Fruit fly (Drosophila melanogaster) whole organism, prepupa: ENCODE measurements around the gene CG4080.

Experiments used
- CG10631 ChIP-seq: fragments of 200-800 bp; sonication (Bioruptor generic); optimal IDR thresholded peaks from 2 replicates; lab custom pipeline; 2016; ENCODE audit warnings: missing biosample characterization, missing genetic modification characterization
- CG10669 ChIP-seq: fragments of 200-800 bp; sonication (Bioruptor generic); optimal IDR thresholded peaks from 3 replicates; lab custom pipeline; 2018; ENCODE audit warnings: missing biosample characterization, mild to moderate bottlenecking, missing genetic modification characterization, moderate library complexity
- CG11762 ChIP-seq: fragments of 200-800 bp; sonication (Bioruptor generic); optimal IDR thresholded peaks from 3 replicates; lab custom pipeline; 2016; ENCODE audit warnings: missing biosample characterization, missing genetic modification characterization; ENCODE audit not compliant: insufficient read depth
- CG15336 ChIP-seq: fragments of 200-800 bp; sonication (Bioruptor generic); IDR thresholded peaks from 2 replicates; pipeline ENCODE4 v1.3.6; 2022; ENCODE audit warnings: missing biosample characterization, missing genetic modification characterization
- CG1621 ChIP-seq: fragments of 200-800 bp; sonication (Bioruptor generic); optimal IDR thresholded peaks from 3 replicates; lab custom pipeline; 2018; ENCODE audit warnings: missing biosample characterization, mild to moderate bottlenecking, missing genetic modification characterization
- CG16779 ChIP-seq: fragments of 200-800 bp; sonication (Bioruptor generic); optimal IDR thresholded peaks from 3 replicates; lab custom pipeline; 2017; ENCODE audit warnings: missing biosample characterization, mild to moderate bottlenecking, missing genetic modification characterization
- CG3032 ChIP-seq: fragments of 200-800 bp; optimal IDR thresholded peaks from 2 replicates; lab custom pipeline; 2019; ENCODE audit warnings: missing biosample characterization, mild to moderate bottlenecking, missing genetic modification characterization, moderate library complexity
- CG34406 ChIP-seq: fragments of 200-800 bp; sonication (Bioruptor generic); optimal IDR thresholded peaks from 3 replicates; lab custom pipeline; 2016; ENCODE audit warnings: missing biosample characterization, missing genetic modification characterization
- CG4318 ChIP-seq: fragments of 200-800 bp; sonication (Bioruptor generic); optimal IDR thresholded peaks from 3 replicates; lab custom pipeline; 2017; ENCODE audit warnings: missing biosample characterization, mild to moderate bottlenecking, missing genetic modification characterization
- CG6163 ChIP-seq: fragments of 200-800 bp; sonication (Bioruptor generic); IDR thresholded peaks from 3 replicates; pipeline ENCODE4 v1.3.6; 2022; ENCODE audit warnings: missing biosample characterization, missing genetic modification characterization
- CG6276 ChIP-seq: fragments of 200-800 bp; sonication (Bioruptor generic); optimal IDR thresholded peaks from 2 replicates; lab custom pipeline; 2017; ENCODE audit warnings: missing biosample characterization, mild to moderate bottlenecking, missing genetic modification characterization
- CG6808 ChIP-seq: fragments of 200-800 bp; sonication (Bioruptor generic); optimal IDR thresholded peaks from 3 replicates; lab custom pipeline; 2017; ENCODE audit warnings: missing biosample characterization, missing genetic modification characterization, mild to moderate bottlenecking, moderate library complexity, missing genetic modification reagents
- CG6854 ChIP-seq: fragments of 200-800 bp; sonication (Bioruptor generic); optimal IDR thresholded peaks from 2 replicates; lab custom pipeline; 2017; ENCODE audit warnings: missing biosample characterization, mild to moderate bottlenecking, missing genetic modification characterization
- CG7368 ChIP-seq: fragments of 200-800 bp; sonication (Bioruptor generic); optimal IDR thresholded peaks from 3 replicates; lab custom pipeline; 2016; ENCODE audit warnings: missing biosample characterization, missing genetic modification characterization
- CG8119 ChIP-seq: fragments of 200-800 bp; sonication (Bioruptor generic); IDR thresholded peaks from 3 replicates; pipeline ENCODE4 v1.3.6; 2022; ENCODE audit warnings: missing biosample characterization, missing genetic modification characterization
- CG8319 ChIP-seq: fragments of 200-800 bp; sonication (Bioruptor generic); optimal IDR thresholded peaks from 3 replicates; lab custom pipeline; 2016; ENCODE audit warnings: missing biosample characterization, missing genetic modification characterization
- CG9139 ChIP-seq: fragments of 200-800 bp; sonication (Bioruptor generic); optimal IDR thresholded peaks from 3 replicates; lab custom pipeline; 2017; ENCODE audit warnings: missing biosample characterization, mild to moderate bottlenecking, missing genetic modification characterization
- Eip78C ChIP-seq: fragments of 200-800 bp; sonication (Bioruptor generic); peaks from one replicate; lab custom pipeline; 2016; ENCODE audit warnings: missing biosample characterization, missing genetic modification characterization
- Eip93F ChIP-seq: fragments of 200-800 bp; sonication (Bioruptor generic); optimal IDR thresholded peaks from 2 replicates; lab custom pipeline; 2016; ENCODE audit warnings: missing biosample characterization, mild to moderate bottlenecking, missing genetic modification characterization
- Ets21C ChIP-seq: fragments of 200-800 bp; sonication (Bioruptor generic); optimal IDR thresholded peaks from 3 replicates; lab custom pipeline; 2016; ENCODE audit warnings: missing biosample characterization, missing genetic modification characterization
- Gug ChIP-seq: fragments of 200-800 bp; sonication (Bioruptor generic); IDR thresholded peaks from 2 replicates; pipeline ENCODE4 v1.3.6; 2022; ENCODE audit warnings: missing biosample characterization, missing genetic modification characterization
- Hr39 ChIP-seq: fragments of 200-800 bp; sonication (Bioruptor generic); optimal IDR thresholded peaks from 2 replicates; lab custom pipeline; 2016; ENCODE audit warnings: missing biosample characterization, missing genetic modification characterization
- Met ChIP-seq: fragments of 200-800 bp; sonication (Bioruptor generic); optimal IDR thresholded peaks from 3 replicates; lab custom pipeline; 2016; ENCODE audit warnings: missing biosample characterization, missing genetic modification characterization
- OdsH ChIP-seq: fragments of 200-800 bp; sonication (Bioruptor generic); optimal IDR thresholded peaks from 3 replicates; lab custom pipeline; 2016; ENCODE audit warnings: missing biosample characterization, missing genetic modification characterization
- Sox102F ChIP-seq: fragments of 200-800 bp; sonication (Bioruptor generic); optimal IDR thresholded peaks from 2 replicates; lab custom pipeline; 2016; ENCODE audit warnings: missing biosample characterization, mild to moderate bottlenecking, missing genetic modification characterization
- Sox14 ChIP-seq: fragments of 200-800 bp; sonication (Bioruptor generic); optimal IDR thresholded peaks from 3 replicates; lab custom pipeline; 2016; ENCODE audit warnings: missing biosample characterization, missing genetic modification characterization
- Sox15 ChIP-seq: fragments of 200-800 bp; sonication (Bioruptor generic); optimal IDR thresholded peaks from 3 replicates; lab custom pipeline; 2016; ENCODE audit warnings: missing biosample characterization, missing genetic modification characterization
- achi ChIP-seq: fragments of 200-800 bp; sonication (Bioruptor generic); optimal IDR thresholded peaks from 3 replicates; lab custom pipeline; 2016; ENCODE audit warnings: missing biosample characterization, missing genetic modification characterization
- acj6 ChIP-seq: fragments of 200-800 bp; sonication (Bioruptor generic); optimal IDR thresholded peaks from 3 replicates; lab custom pipeline; 2016; ENCODE audit warnings: missing biosample characterization, missing genetic modification characterization
- dac ChIP-seq: fragments of 200-800 bp; sonication (Bioruptor generic); optimal IDR thresholded peaks from 2 replicates; lab custom pipeline; 2017; ENCODE audit warnings: missing biosample characterization, mild to moderate bottlenecking, missing genetic modification characterization
- dsx ChIP-seq: fragments of 200-800 bp; optimal IDR thresholded peaks from 3 replicates; lab custom pipeline; 2019; ENCODE audit warnings: missing biosample characterization, mild to moderate bottlenecking, missing genetic modification characterization, moderate library complexity; ENCODE audit not compliant: poor library complexity, severe bottlenecking
- esn ChIP-seq: fragments of 200-800 bp; sonication (Bioruptor generic); optimal IDR thresholded peaks from 2 replicates; lab custom pipeline; 2016; ENCODE audit warnings: missing biosample characterization, mild to moderate bottlenecking, missing genetic modification characterization, moderate library complexity
- fd59A ChIP-seq: fragments of 200-800 bp; sonication (Bioruptor generic); optimal IDR thresholded peaks from 2 replicates; lab custom pipeline; 2017; ENCODE audit warnings: missing biosample characterization, mild to moderate bottlenecking, missing genetic modification characterization, missing genetic modification reagents
- fd85E ChIP-seq: fragments of 200-800 bp; sonication (Bioruptor generic); optimal IDR thresholded peaks from 3 replicates; lab custom pipeline; 2016; ENCODE audit warnings: missing biosample characterization, missing genetic modification characterization
- fkh ChIP-seq: fragments of 200-800 bp; sonication (Bioruptor generic); optimal IDR thresholded peaks from 3 replicates; lab custom pipeline; 2017; ENCODE audit warnings: missing biosample characterization, mild to moderate bottlenecking, missing genetic modification characterization, moderate library complexity
- lz ChIP-seq: fragments of 200-800 bp; sonication (Bioruptor generic); optimal IDR thresholded peaks from 3 replicates; lab custom pipeline; 2016; ENCODE audit warnings: missing biosample characterization, missing genetic modification characterization
- salr ChIP-seq, 2 experiments: fragments of 200-800 bp; sonication (Bioruptor generic); optimal IDR thresholded peaks; 3 replicates each; lab custom pipeline; 2016 to 2018; ENCODE audit warnings: missing biosample characterization in 2 of 2, missing genetic modification characterization in 2 of 2, mild to moderate bottlenecking in 1 of 2
- spab ChIP-seq: fragments of 200-800 bp; sonication (Bioruptor generic); optimal IDR thresholded peaks from 2 replicates; lab custom pipeline; 2017; ENCODE audit warnings: missing biosample characterization, mild to moderate bottlenecking, missing genetic modification characterization, missing genetic modification reagents
- ss ChIP-seq, 2 experiments: fragments of 200-800 bp; sonication (Bioruptor generic); optimal IDR thresholded peaks; 2 replicates in 1 of 2; 3 replicates in 1 of 2; lab custom pipeline; 2017 to 2018; ENCODE audit warnings: mild to moderate bottlenecking in 2 of 2, missing biosample characterization in 2 of 2, missing genetic modification characterization in 2 of 2, moderate library complexity in 1 of 2
- svp ChIP-seq: fragments of 200-800 bp; sonication (Bioruptor generic); peaks from one replicate; lab custom pipeline; 2016; ENCODE audit warnings: missing biosample characterization, missing genetic modification characterization
- topi ChIP-seq: fragments of 200-800 bp; sonication (Bioruptor generic); optimal IDR thresholded peaks from 3 replicates; lab custom pipeline; 2016; ENCODE audit warnings: missing biosample characterization, missing genetic modification characterization
- vri ChIP-seq: fragments of 200-800 bp; sonication (Bioruptor generic); optimal IDR thresholded peaks from 3 replicates; lab custom pipeline; 2016; ENCODE audit warnings: missing biosample characterization, mild to moderate bottlenecking, missing genetic modification characterization

Gene CG4080

DNA sequence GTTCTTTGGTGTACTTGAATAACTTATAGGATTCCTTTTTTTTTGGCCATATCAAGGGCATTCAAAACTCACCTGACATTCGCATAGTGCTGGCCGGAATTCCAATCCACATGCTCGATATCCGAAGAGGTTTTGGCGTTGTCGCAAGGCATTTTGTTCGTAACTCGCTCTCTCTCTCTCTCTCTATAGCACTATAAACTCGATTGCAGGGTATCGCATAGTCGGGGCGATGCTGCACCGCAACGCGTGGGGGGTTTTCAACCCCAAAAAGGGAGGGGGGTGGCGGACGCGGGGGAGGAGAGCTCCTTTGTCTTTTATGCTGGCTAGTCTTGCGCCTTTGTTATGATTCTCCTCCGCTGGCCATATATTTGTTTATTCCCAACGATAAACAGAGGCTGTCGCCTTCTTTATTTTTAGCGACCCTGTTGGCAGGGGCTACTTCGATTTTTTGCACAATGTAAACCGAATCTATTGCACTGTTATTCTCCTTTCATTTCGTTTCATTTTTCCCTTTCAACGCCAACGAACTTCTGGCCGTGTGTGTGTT is 519 bp downstream of the CG4080 start (continued):
- TF ChIP-seq CG6276 (GFP tag; lab: Kevin White, UChicago) (no peak), Gug (no peak), dac (GFP tag; lab: Kevin White, UChicago) (no peak), spab (peak; percentile 14), dsx (GFP tag; lab: Kevin White, UChicago) (no peak), achi (GFP tag; lab: Kevin White, UChicago) (no peak), vri (GFP tag; lab: Kevin White, UChicago) (no peak), CG3032 (tag; lab: Kevin White, UChicago) (peak; percentile 39), CG10669 (GFP tag; lab: Kevin White, UChicago) (peak; percentile 21), ss (GFP tag; optimal IDR thresholded peaks at IDR 0.05; lab: Kevin White, UChicago) (peak; percentile 24 to 25), Sox102F (no peak), CG34406 (GFP tag; lab: Kevin White, UChicago) (no peak), CG8119 (0 out of 3 replicates have a peak, but pooled peaks have one; percentile 25), Sox14 (GFP tag; lab: Kevin White, UChicago) (peak; percentile 19)

dm6 chr3L:9398028-9398427 is 999 bp downstream of the CG4080 start:
- no peak for TF ChIP-seq CG15336 (GFP tag; lab: Robert Waterston, UW)
- TF ChIP-seq fkh (GFP tag; lab: Kevin White, UChicago), result no peak
- no peak for TF ChIP-seq OdsH (GFP tag; lab: Kevin White, UChicago)
- no peak for TF ChIP-seq fd85E
- TF ChIP-seq Sox15, result no peak
- no peak for TF ChIP-seq Sox102F
- TF ChIP-seq Hr39 (GFP tag; lab: Kevin White, UChicago), result no peak
- TF ChIP-seq Ets21C (GFP tag; lab: Kevin White, UChicago), result no peak

DNA sequence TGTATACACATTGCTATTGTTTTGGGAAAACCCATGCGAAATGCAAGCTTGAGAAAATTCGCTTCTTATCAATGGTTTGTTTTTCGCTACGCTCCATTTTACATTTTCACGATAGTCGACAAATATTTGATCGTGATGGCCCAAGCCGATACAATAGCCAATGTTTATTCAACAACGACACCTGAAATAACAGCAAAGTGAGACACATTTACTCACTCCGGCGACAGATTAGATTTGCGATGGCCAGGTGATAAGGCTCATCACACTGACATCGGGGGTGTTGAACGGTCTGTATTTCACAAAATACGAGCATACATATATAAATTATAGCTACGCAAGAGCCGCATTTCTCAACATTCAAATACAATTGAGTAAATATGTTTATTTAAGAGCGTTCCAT is 1.9 kb downstream of the CG4080 start:
- TF ChIP-seq CG8119 (0 out of 3 replicates have a peak, but pooled peaks have one; percentile 22), CG11762 (GFP tag; lab: Kevin White, UChicago) (no peak), esn (GFP tag; lab: Kevin White, UChicago) (peak; percentile 9), CG1621 (tag; lab: Kevin White, UChicago) (no peak), Eip78C (peak; percentile 25), CG6163 (peak; percentile 57; the same call in 2 of the 3 replicates), CG7368 (GFP tag; lab: Kevin White, UChicago) (peak; percentile 1), topi (no peak), svp (GFP tag; lab: Kevin White, UChicago) (peak; percentile 45), spab (peak; percentile 23), fd59A (no peak), OdsH (GFP tag; lab: Kevin White, UChicago) (peak; percentile 4), Eip93F (no peak), fkh (GFP tag; lab: Kevin White, UChicago) (peak; percentile 93), CG4318 (GFP tag; lab: Kevin White, UChicago) (no peak), CG16779 (peak; percentile 4), salr (GFP tag; optimal IDR thresholded peaks at IDR 0.05; lab: Kevin White, UChicago) (no peak), CG6276 (GFP tag; lab: Kevin White, UChicago) (no peak), CG6854 (GFP tag; lab: Kevin White, UChicago) (no peak), CG6808 (GFP tag; lab: Kevin White, UChicago) (peak; percentile 52), CG9139 (GFP tag; lab: Kevin White, UChicago) (no peak), acj6 (GFP tag; lab: Kevin White, UChicago) (no peak), lz (GFP tag; lab: Kevin White, UChicago) (no peak), CG3032 (tag; lab: Kevin White, UChicago) (no peak), CG10631 (peak; percentile 16), dac (GFP tag; lab: Kevin White, UChicago) (no peak), vri (GFP tag; lab: Kevin White, UChicago) (peak; percentile 40), CG8319 (no peak), Met (GFP tag; lab: Kevin White, UChicago) (no peak)
- TF ChIP-seq, all 60 proteins: peak for 13
